Fruit fly (Drosophila melanogaster) whole organism, prepupa: Measurements from ENCODE around the gene svp.

Source experiments
- CG10669 ChIP-seq: fragments of 200-800 bp; sonication (Bioruptor generic); optimal IDR thresholded peaks from 3 replicates; lab custom pipeline; 2018; ENCODE audit warnings: missing biosample characterization, mild to moderate bottlenecking, missing genetic modification characterization, moderate library complexity
- CG11762 ChIP-seq: fragments of 200-800 bp; sonication (Bioruptor generic); optimal IDR thresholded peaks from 3 replicates; lab custom pipeline; 2016; ENCODE audit warnings: missing biosample characterization, missing genetic modification characterization; ENCODE audit not compliant: insufficient read depth
- CG15336 ChIP-seq: fragments of 200-800 bp; sonication (Bioruptor generic); IDR thresholded peaks from 2 replicates; pipeline ENCODE4 v1.3.6; 2022; ENCODE audit warnings: missing biosample characterization, missing genetic modification characterization
- CG1621 ChIP-seq: fragments of 200-800 bp; sonication (Bioruptor generic); optimal IDR thresholded peaks from 3 replicates; lab custom pipeline; 2018; ENCODE audit warnings: missing biosample characterization, mild to moderate bottlenecking, missing genetic modification characterization
- CG16779 ChIP-seq: fragments of 200-800 bp; sonication (Bioruptor generic); optimal IDR thresholded peaks from 3 replicates; lab custom pipeline; 2017; ENCODE audit warnings: missing biosample characterization, mild to moderate bottlenecking, missing genetic modification characterization
- CG3032 ChIP-seq: fragments of 200-800 bp; optimal IDR thresholded peaks from 2 replicates; lab custom pipeline; 2019; ENCODE audit warnings: missing biosample characterization, mild to moderate bottlenecking, missing genetic modification characterization, moderate library complexity
- CG32006 ChIP-seq: fragments of 200-800 bp; sonication (Bioruptor generic); optimal IDR thresholded peaks from 3 replicates; lab custom pipeline; 2017; ENCODE audit warnings: missing biosample characterization, mild to moderate bottlenecking, missing genetic modification characterization
- CG34406 ChIP-seq: fragments of 200-800 bp; sonication (Bioruptor generic); optimal IDR thresholded peaks from 3 replicates; lab custom pipeline; 2016; ENCODE audit warnings: missing biosample characterization, missing genetic modification characterization
- CG4318 ChIP-seq: fragments of 200-800 bp; sonication (Bioruptor generic); optimal IDR thresholded peaks from 3 replicates; lab custom pipeline; 2017; ENCODE audit warnings: missing biosample characterization, mild to moderate bottlenecking, missing genetic modification characterization
- CG6163 ChIP-seq: fragments of 200-800 bp; sonication (Bioruptor generic); IDR thresholded peaks from 3 replicates; pipeline ENCODE4 v1.3.6; 2022; ENCODE audit warnings: missing biosample characterization, missing genetic modification characterization
- CG6276 ChIP-seq: fragments of 200-800 bp; sonication (Bioruptor generic); optimal IDR thresholded peaks from 2 replicates; lab custom pipeline; 2017; ENCODE audit warnings: missing biosample characterization, mild to moderate bottlenecking, missing genetic modification characterization
- CG8119 ChIP-seq: fragments of 200-800 bp; sonication (Bioruptor generic); IDR thresholded peaks from 3 replicates; pipeline ENCODE4 v1.3.6; 2022; ENCODE audit warnings: missing biosample characterization, missing genetic modification characterization
- CG8319 ChIP-seq: fragments of 200-800 bp; sonication (Bioruptor generic); optimal IDR thresholded peaks from 3 replicates; lab custom pipeline; 2016; ENCODE audit warnings: missing biosample characterization, missing genetic modification characterization
- CG9139 ChIP-seq: fragments of 200-800 bp; sonication (Bioruptor generic); optimal IDR thresholded peaks from 3 replicates; lab custom pipeline; 2017; ENCODE audit warnings: missing biosample characterization, mild to moderate bottlenecking, missing genetic modification characterization
- Eip75B ChIP-seq: fragments of 200-800 bp; sonication (Bioruptor generic); optimal IDR thresholded peaks from 3 replicates; lab custom pipeline; 2016; ENCODE audit warnings: missing biosample characterization, missing genetic modification characterization
- Eip93F ChIP-seq: fragments of 200-800 bp; sonication (Bioruptor generic); optimal IDR thresholded peaks from 2 replicates; lab custom pipeline; 2016; ENCODE audit warnings: missing biosample characterization, mild to moderate bottlenecking, missing genetic modification characterization
- Ets21C ChIP-seq: fragments of 200-800 bp; sonication (Bioruptor generic); optimal IDR thresholded peaks from 3 replicates; lab custom pipeline; 2016; ENCODE audit warnings: missing biosample characterization, missing genetic modification characterization
- Ets96B ChIP-seq: fragments of 200-800 bp; optimal IDR thresholded peaks from 2 replicates; lab custom pipeline; 2019; ENCODE audit warnings: missing biosample characterization, mild to moderate bottlenecking, missing genetic modification characterization, moderate library complexity
- Hr38 ChIP-seq: sonication (Bioruptor generic); optimal IDR thresholded peaks from 2 replicates; lab custom pipeline; 2016; ENCODE audit warnings: missing biosample characterization, missing genetic modification characterization
- Hr4 ChIP-seq: fragments of 200-800 bp; sonication (Bioruptor generic); optimal IDR thresholded peaks from 3 replicates; lab custom pipeline; 2016; ENCODE audit warnings: missing biosample characterization, missing genetic modification characterization
- Lpt ChIP-seq: fragments of 200-800 bp; sonication (Bioruptor generic); optimal IDR thresholded peaks from 3 replicates; lab custom pipeline; 2016; ENCODE audit warnings: missing biosample characterization, missing genetic modification characterization
- Met ChIP-seq: fragments of 200-800 bp; sonication (Bioruptor generic); optimal IDR thresholded peaks from 3 replicates; lab custom pipeline; 2016; ENCODE audit warnings: missing biosample characterization, missing genetic modification characterization
- OdsH ChIP-seq: fragments of 200-800 bp; sonication (Bioruptor generic); optimal IDR thresholded peaks from 3 replicates; lab custom pipeline; 2016; ENCODE audit warnings: missing biosample characterization, missing genetic modification characterization
- Smox ChIP-seq: fragments of 200-800 bp; sonication (Bioruptor generic); optimal IDR thresholded peaks from 3 replicates; lab custom pipeline; 2016; ENCODE audit warnings: missing biosample characterization, missing genetic modification characterization
- Sox102F ChIP-seq: fragments of 200-800 bp; sonication (Bioruptor generic); optimal IDR thresholded peaks from 2 replicates; lab custom pipeline; 2016; ENCODE audit warnings: missing biosample characterization, mild to moderate bottlenecking, missing genetic modification characterization
- Sox14 ChIP-seq: fragments of 200-800 bp; sonication (Bioruptor generic); optimal IDR thresholded peaks from 3 replicates; lab custom pipeline; 2016; ENCODE audit warnings: missing biosample characterization, missing genetic modification characterization
- acj6 ChIP-seq: fragments of 200-800 bp; sonication (Bioruptor generic); optimal IDR thresholded peaks from 3 replicates; lab custom pipeline; 2016; ENCODE audit warnings: missing biosample characterization, missing genetic modification characterization
- fd59A ChIP-seq: fragments of 200-800 bp; sonication (Bioruptor generic); optimal IDR thresholded peaks from 2 replicates; lab custom pipeline; 2017; ENCODE audit warnings: missing biosample characterization, mild to moderate bottlenecking, missing genetic modification characterization, missing genetic modification reagents
- fd85E ChIP-seq: fragments of 200-800 bp; sonication (Bioruptor generic); optimal IDR thresholded peaks from 3 replicates; lab custom pipeline; 2016; ENCODE audit warnings: missing biosample characterization, missing genetic modification characterization
- fkh ChIP-seq: fragments of 200-800 bp; sonication (Bioruptor generic); optimal IDR thresholded peaks from 3 replicates; lab custom pipeline; 2017; ENCODE audit warnings: missing biosample characterization, mild to moderate bottlenecking, missing genetic modification characterization, moderate library complexity
- net ChIP-seq: fragments of 200-800 bp; sonication (Bioruptor generic); optimal IDR thresholded peaks from 3 replicates; lab custom pipeline; 2016; ENCODE audit warnings: missing biosample characterization, missing genetic modification characterization
- pdm3 ChIP-seq: fragments of 200-800 bp; sonication (Bioruptor generic); optimal IDR thresholded peaks from 3 replicates; lab custom pipeline; 2016; ENCODE audit warnings: missing biosample characterization, missing genetic modification characterization
- salr ChIP-seq, 2 experiments: fragments of 200-800 bp; sonication (Bioruptor generic); optimal IDR thresholded peaks; 3 replicates each; lab custom pipeline; 2016 to 2018; ENCODE audit warnings: missing biosample characterization in 2 of 2, missing genetic modification characterization in 2 of 2, mild to moderate bottlenecking in 1 of 2
- spab ChIP-seq: fragments of 200-800 bp; sonication (Bioruptor generic); optimal IDR thresholded peaks from 2 replicates; lab custom pipeline; 2017; ENCODE audit warnings: missing biosample characterization, mild to moderate bottlenecking, missing genetic modification characterization, missing genetic modification reagents
- ss ChIP-seq, 2 experiments: fragments of 200-800 bp; sonication (Bioruptor generic); optimal IDR thresholded peaks; 2 replicates in 1 of 2; 3 replicates in 1 of 2; lab custom pipeline; 2017 to 2018; ENCODE audit warnings: mild to moderate bottlenecking in 2 of 2, missing biosample characterization in 2 of 2, missing genetic modification characterization in 2 of 2, moderate library complexity in 1 of 2
- svp ChIP-seq: fragments of 200-800 bp; sonication (Bioruptor generic); peaks from one replicate; lab custom pipeline; 2016; ENCODE audit warnings: missing biosample characterization, missing genetic modification characterization
- vri ChIP-seq: fragments of 200-800 bp; sonication (Bioruptor generic); optimal IDR thresholded peaks from 3 replicates; lab custom pipeline; 2016; ENCODE audit warnings: missing biosample characterization, mild to moderate bottlenecking, missing genetic modification characterization

Gene svp

DNA sequence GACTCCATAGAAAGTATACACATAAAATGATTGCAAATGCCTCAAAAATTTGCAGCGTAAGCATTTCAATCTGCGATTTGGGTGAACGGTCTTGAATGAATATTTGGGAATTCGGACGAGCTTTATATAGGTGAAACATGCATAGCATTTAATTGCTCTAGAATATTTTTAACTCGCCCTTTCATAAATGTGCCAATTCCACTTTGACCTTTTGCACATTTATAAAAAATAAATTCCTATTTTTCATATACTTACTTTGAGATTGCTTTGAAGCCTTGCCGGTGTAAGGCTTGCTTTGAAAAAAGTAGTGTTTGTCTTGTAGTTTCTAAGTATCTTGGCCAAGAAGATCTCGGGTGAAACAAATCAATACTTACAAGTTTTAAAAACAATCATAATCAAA, 24.0 kb upstream of the svp start, which contains the start of gene Cyp313a5:
Gene Cyp313a5, minus strand, starts transcription at position 101 of the 400 bp plus-strand sequence.
- TF ChIP-seq Eip93F (GFP tag; lab: Kevin White, UChicago) (no peak), fd59A (no peak), OdsH (no peak), CG32006 (no peak), CG8319 (GFP tag; lab: Kevin White, UChicago) (no peak), CG4318 (GFP tag; lab: Kevin White, UChicago) (no peak), CG9139 (GFP tag; lab: Kevin White, UChicago) (no peak), Smox (no peak), fkh (GFP tag; lab: Kevin White, UChicago) (no peak), Ets21C (GFP tag; lab: Kevin White, UChicago) (no peak), CG1621 (tag; lab: Kevin White, UChicago) (no peak), fd85E (no peak), Met (GFP tag; lab: Kevin White, UChicago) (no peak), CG6163 (GFP tag; lab: Robert Waterston, UW) (no peak), CG8119 (GFP tag; lab: Robert Waterston, UW) (no peak), CG11762 (GFP tag; lab: Kevin White, UChicago) (no peak), Eip75B (GFP tag; lab: Kevin White, UChicago) (no peak), Sox14 (GFP tag; lab: Kevin White, UChicago) (no peak), Sox102F (GFP tag; lab: Kevin White, UChicago) (no peak), Hr38 (GFP tag; lab: Kevin White, UChicago) (no peak)

DNA sequence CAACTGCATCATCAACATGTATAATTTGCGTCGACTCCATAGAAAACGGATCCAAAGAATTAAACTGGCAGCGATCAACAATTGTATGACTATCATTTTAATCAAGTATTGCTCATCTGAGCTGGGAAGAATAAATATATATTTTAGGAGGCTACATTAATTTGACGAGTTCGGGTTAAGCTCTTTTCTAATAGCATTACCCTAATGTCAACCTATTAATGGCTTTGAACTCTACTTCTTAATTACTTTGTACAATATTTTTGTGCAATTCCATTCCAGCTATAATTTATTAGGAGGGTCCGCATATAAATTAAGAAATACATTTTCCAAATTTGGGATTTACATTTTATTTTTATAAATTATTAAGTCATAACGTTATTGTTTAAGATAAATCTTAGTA, 21.7 kb upstream of the svp start, which contains the start of gene Cyp313a2:
Gene Cyp313a2, minus strand, starts transcription at position 101 of the 400 bp plus-strand sequence.
- TF ChIP-seq Ets96B, result no peak
- TF ChIP-seq CG6276 (GFP tag; lab: Kevin White, UChicago), result no peak
- no peak for TF ChIP-seq Sox14 (GFP tag; lab: Kevin White, UChicago)
- TF ChIP-seq CG6163 (GFP tag; lab: Robert Waterston, UW), result no peak
- TF ChIP-seq Lpt (GFP tag; lab: Kevin White, UChicago), result no peak
- TF ChIP-seq net (GFP tag; lab: Kevin White, UChicago), result no peak
- no peak for TF ChIP-seq CG10669 (GFP tag; lab: Kevin White, UChicago)
- no peak for TF ChIP-seq acj6
- no peak for TF ChIP-seq CG16779 (tag; lab: Kevin White, UChicago)
- no peak for TF ChIP-seq fd59A
- TF ChIP-seq Hr4 (GFP tag; lab: Kevin White, UChicago), result no peak
- TF ChIP-seq pdm3 (GFP tag; lab: Kevin White, UChicago), result no peak
- TF ChIP-seq, all 60 proteins: peak for 0

- no peak for TF ChIP-seq Sox102F (GFP tag; lab: Kevin White, UChicago)
- no peak for TF ChIP-seq CG34406
- no peak for TF ChIP-seq ss (GFP tag; optimal IDR thresholded peaks at IDR 0.05; lab: Kevin White, UChicago)
- TF ChIP-seq vri (GFP tag; lab: Kevin White, UChicago), result no peak
- no peak for TF ChIP-seq salr (GFP tag; optimal IDR thresholded peaks at IDR 0.05; lab: Kevin White, UChicago)
- no peak for TF ChIP-seq fd59A
- no peak for TF ChIP-seq CG15336
- no peak for TF ChIP-seq net (GFP tag; lab: Kevin White, UChicago)
- TF ChIP-seq CG16779 (tag; lab: Kevin White, UChicago), result no peak
- no peak for TF ChIP-seq svp (GFP tag; lab: Kevin White, UChicago)
- TF ChIP-seq fd85E, result no peak
- no peak for TF ChIP-seq spab (GFP tag; lab: Kevin White, UChicago)
- no peak for TF ChIP-seq CG1621 (tag; lab: Kevin White, UChicago)
- TF ChIP-seq Hr38 (GFP tag; lab: Kevin White, UChicago), result no peak
- TF ChIP-seq CG3032 (tag; lab: Kevin White, UChicago), result no peak
- TF ChIP-seq, all 60 proteins: peak for 0
Measured at dm6 chr3R:12239166-12239565, 19.4 kb upstream of the svp start, which contains the start of gene Cyp313a3. Gene Cyp313a3 (minus strand): TSS chr3R:12239266.
